Worm (Caenorhabditis elegans) whole organism, L4 larva: ENCODE results near the gene F35C11.7.

Experiments used
- D1046.2 ChIP-seq: fragments of 200-800 bp; sonication (Bioruptor generic); IDR thresholded peaks from 2 replicates; pipeline ENCODE4 v1.3.6; 2022; ENCODE audit warnings: missing genetic modification characterization, missing compliant biosample characterization
- R02D3.7 ChIP-seq: fragments of 150-350 bp; sonication (generic microtip); optimal IDR thresholded peaks from 3 replicates; lab custom pipeline; 2014; ENCODE audit warnings: missing biosample characterization, missing genetic modification characterization
- T26A8.4 ChIP-seq: fragments of 200-800 bp; sonication (Bioruptor generic); IDR thresholded peaks from 2 replicates; pipeline ENCODE4 v1.3.6; 2022; ENCODE audit warnings: missing genetic modification characterization, missing compliant biosample characterization
- aha-1 ChIP-seq: fragments of 150-350 bp; peaks from one replicate; lab custom pipeline; 2014; ENCODE audit warnings: missing biosample characterization, missing genetic modification characterization
- attf-4 ChIP-seq: sonication (generic microtip); optimal IDR thresholded peaks from 3 replicates; lab custom pipeline; 2017; ENCODE audit warnings: missing biosample characterization, missing genetic modification characterization
- ceh-28 ChIP-seq: fragments of 150-350 bp; optimal IDR thresholded peaks from 2 replicates; lab custom pipeline; 2014; ENCODE audit warnings: missing biosample characterization, missing genetic modification reagents, missing genetic modification characterization
- cey-2 ChIP-seq: sonication (generic microtip); optimal IDR thresholded peaks from 3 replicates; lab custom pipeline; 2017; ENCODE audit warnings: missing genetic modification characterization, mild to moderate bottlenecking, missing compliant biosample characterization, antibody characterized with exemption, borderline replicate concordance; ENCODE audit not compliant: insufficient read depth
- daf-16 ChIP-seq, 3 experiments: sonication (generic microtip); optimal IDR thresholded peaks; 2 replicates each; lab custom pipeline; 2016 to 2017; ENCODE audit warnings: missing genetic modification characterization in 3 of 3, missing genetic modification reagents in 3 of 3, mild to moderate bottlenecking in 2 of 3, missing compliant biosample characterization in 2 of 3, missing biosample characterization in 1 of 3, moderate library complexity in 1 of 3
- daf-8 ChIP-seq: fragments of 200-800 bp; sonication (Bioruptor generic); IDR thresholded peaks from 2 replicates; pipeline ENCODE4 v1.3.6; 2022; ENCODE audit warnings: missing genetic modification characterization, missing compliant biosample characterization
- dmd-8 ChIP-seq: fragments of 200-800 bp; sonication (Bioruptor generic); IDR thresholded peaks from 2 replicates; pipeline ENCODE4 v1.3.6; 2022; ENCODE audit warnings: missing genetic modification characterization, missing compliant biosample characterization
- dpl-1 ChIP-seq: fragments of 150-350 bp; optimal IDR thresholded peaks from 2 replicates; lab custom pipeline; 2014; ENCODE audit warnings: missing biosample characterization, missing genetic modification reagents, missing genetic modification characterization
- dve-1 ChIP-seq: sonication (generic microtip); optimal IDR thresholded peaks from 2 replicates; lab custom pipeline; 2017; ENCODE audit warnings: antibody characterized with exemption, mild to moderate bottlenecking, missing genetic modification characterization, missing compliant biosample characterization; ENCODE audit not compliant: insufficient read depth
- egl-27 ChIP-seq: sonication (generic microtip); optimal IDR thresholded peaks from 3 replicates; lab custom pipeline; 2017; ENCODE audit warnings: missing biosample characterization, missing genetic modification reagents, missing genetic modification characterization
- fkh-10 ChIP-seq: fragments of 150-350 bp; optimal IDR thresholded peaks from 2 replicates; lab custom pipeline; 2014; ENCODE audit warnings: missing biosample characterization, missing genetic modification reagents, missing genetic modification characterization
- fos-1 ChIP-seq: fragments of 150-350 bp; optimal IDR thresholded peaks from 2 replicates; lab custom pipeline; 2014; ENCODE audit warnings: missing biosample characterization, missing genetic modification characterization
- hlh-11 ChIP-seq: fragments of 200-800 bp; sonication (Bioruptor generic); optimal IDR thresholded peaks from 2 replicates; lab custom pipeline; 2018; ENCODE audit warnings: mild to moderate bottlenecking, missing genetic modification characterization, missing compliant biosample characterization
- hlh-30 ChIP-seq: sonication (generic microtip); optimal IDR thresholded peaks from 2 replicates; lab custom pipeline; 2017; ENCODE audit warnings: antibody characterized with exemption, mild to moderate bottlenecking, missing genetic modification characterization, missing compliant biosample characterization; ENCODE audit not compliant: insufficient read depth
- hmg-1.1 ChIP-seq: fragments of 200-800 bp; sonication (Bioruptor generic); IDR thresholded peaks from 2 replicates; pipeline ENCODE4 v1.3.6; 2022; ENCODE audit warnings: missing genetic modification reagents, missing genetic modification characterization, missing compliant biosample characterization
- lin-38 ChIP-seq: fragments of 200-800 bp; sonication (Bioruptor generic); IDR thresholded peaks from 2 replicates; pipeline ENCODE4 v1.3.6; 2022; ENCODE audit warnings: missing genetic modification reagents, missing genetic modification characterization, missing compliant biosample characterization
- lsy-2 ChIP-seq, 2 experiments: fragments of 150-350 bp in 1 of 2; sonication (generic microtip) in 1 of 2; optimal IDR thresholded peaks; 2 replicates each; lab custom pipeline; 2014 to 2017; ENCODE audit warnings: missing biosample characterization in 2 of 2, missing genetic modification characterization in 2 of 2
- madf-5 ChIP-seq, 2 experiments: fragments of 200-800 bp; sonication (Bioruptor generic); IDR thresholded peaks; 2 replicates each; pipeline ENCODE4 v1.3.6; 2022; ENCODE audit warnings: missing compliant biosample characterization in 2 of 2, missing genetic modification characterization in 2 of 2
- madf-9 ChIP-seq: fragments of 200-800 bp; sonication (Bioruptor generic); conservative IDR thresholded peaks from 2 replicates; pipeline ENCODE4 v1.3.6; 2022; ENCODE audit warnings: missing genetic modification reagents, missing genetic modification characterization, missing compliant biosample characterization
- mdl-1 ChIP-seq, 2 experiments: fragments of 150-350 bp in 1 of 2; sonication (generic microtip) in 1 of 2; optimal IDR thresholded peaks; 2 replicates each; lab custom pipeline; 2014 to 2017; ENCODE audit warnings: missing biosample characterization in 2 of 2, missing genetic modification characterization in 2 of 2
- mdt-29 ChIP-seq: fragments of 200-800 bp; sonication (Bioruptor generic); IDR thresholded peaks from 2 replicates; pipeline ENCODE4 v1.3.6; 2022; ENCODE audit warnings: missing genetic modification reagents, missing genetic modification characterization, missing compliant biosample characterization
- mep-1 ChIP-seq: fragments of 150-350 bp; sonication (generic microtip); optimal IDR thresholded peaks from 3 replicates; lab custom pipeline; 2014; ENCODE audit warnings: missing biosample characterization, missing genetic modification characterization
- mxl-3 ChIP-seq: fragments of 200-800 bp; sonication (Bioruptor generic); optimal IDR thresholded peaks from 2 replicates; lab custom pipeline; 2018; ENCODE audit warnings: mild to moderate bottlenecking, missing genetic modification characterization, missing compliant biosample characterization
- nhr-10 ChIP-seq: fragments of 150-350 bp; optimal IDR thresholded peaks from 2 replicates; lab custom pipeline; 2014; ENCODE audit warnings: missing biosample characterization, missing genetic modification characterization
- nhr-25 ChIP-seq: sonication (generic microtip); optimal IDR thresholded peaks from 2 replicates; lab custom pipeline; 2017; ENCODE audit warnings: missing genetic modification characterization, mild to moderate bottlenecking, missing compliant biosample characterization, antibody characterized with exemption, moderate library complexity, borderline replicate concordance; ENCODE audit not compliant: insufficient read depth
- nhr-28 ChIP-seq: fragments of 150-350 bp; optimal IDR thresholded peaks from 2 replicates; lab custom pipeline; 2014; ENCODE audit warnings: missing biosample characterization, missing genetic modification characterization
- nhr-77 ChIP-seq: fragments of 150-350 bp; optimal IDR thresholded peaks from 2 replicates; lab custom pipeline; 2014; ENCODE audit warnings: missing biosample characterization, missing genetic modification characterization
- rbr-2 ChIP-seq: sonication (generic microtip); optimal IDR thresholded peaks from 2 replicates; lab custom pipeline; 2016; ENCODE audit warnings: missing genotype, missing genetic modification characterization, missing compliant biosample characterization
- set-16 ChIP-seq: fragments of 200-800 bp; sonication (Bioruptor generic); IDR thresholded peaks from 2 replicates; pipeline ENCODE4 v1.3.6; 2022; ENCODE audit warnings: missing genetic modification reagents, missing genetic modification characterization, missing compliant biosample characterization
- spr-1 ChIP-seq: sonication (generic microtip); optimal IDR thresholded peaks from 2 replicates; lab custom pipeline; 2016; ENCODE audit warnings: mild to moderate bottlenecking, missing genetic modification characterization, missing compliant biosample characterization
- tag-97 ChIP-seq: fragments of 200-800 bp; sonication (Bioruptor generic); IDR thresholded peaks from 2 replicates; pipeline ENCODE4 v1.3.6; 2022; ENCODE audit warnings: missing genetic modification characterization, missing compliant biosample characterization
- unc-130 ChIP-seq: sonication (generic microtip); optimal IDR thresholded peaks from 2 replicates; lab custom pipeline; 2016; ENCODE audit warnings: missing genetic modification reagents, missing genetic modification characterization, missing compliant biosample characterization
- unc-62 ChIP-seq, 3 experiments: fragments of 150-350 bp in 1 of 3; sonication (generic microtip); optimal IDR thresholded peaks in 2 of 3; peaks in 1 of 3; 1 replicate in 1 of 3; 2 replicates in 2 of 3; lab custom pipeline; 2014 to 2017; ENCODE audit warnings: missing biosample characterization in 3 of 3, missing genetic modification characterization in 3 of 3, missing genetic modification reagents in 3 of 3, missing genotype in 1 of 3
- ztf-11 ChIP-seq: fragments of 150-350 bp; optimal IDR thresholded peaks from 2 replicates; lab custom pipeline; 2014; ENCODE audit warnings: missing biosample characterization, missing genetic modification characterization

F35C11.7 gene

DNA sequence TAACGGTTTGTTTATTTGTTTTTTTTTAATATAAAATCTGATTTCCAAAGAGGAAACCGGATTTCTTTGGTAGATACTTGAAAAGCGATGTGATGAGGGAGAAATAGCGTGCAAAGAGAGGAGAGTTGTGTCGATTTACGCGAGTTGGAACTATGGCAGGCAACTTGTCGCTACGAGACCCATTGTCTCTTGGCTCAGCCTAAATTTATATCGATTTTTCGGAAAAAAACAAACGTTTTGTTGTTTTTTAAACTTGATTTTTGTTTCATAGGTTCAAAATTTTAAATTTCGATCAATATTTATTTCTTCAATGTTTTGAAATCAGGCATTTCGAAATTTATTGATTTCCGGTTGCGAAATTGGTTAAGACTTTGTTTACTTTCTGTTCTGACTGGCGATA is 39.7 kb upstream of the F35C11.7 start, which contains the start of gene M110.3:
Gene M110.3 (minus strand): TSS at position 184 of the 400 bp plus-strand sequence.
- TF ChIP-seq unc-130 (GFP tag; lab: Kevin White, UChicago) (peak; percentile 23), madf-9 (GFP tag; lab: Robert Waterston, UW) (no peak), ceh-28 (peak; percentile 42), lsy-2 (tag; optimal IDR thresholded peaks at IDR 0.05; lab: Kevin White, UChicago) (peak in 1 of 2 experiments; percentile 76), fkh-10 (peak; percentile 45), daf-16 (GFP tag; optimal IDR thresholded peaks at IDR 0.05; lab: Kevin White, UChicago) (no peak), daf-16 (tag; optimal IDR thresholded peaks at IDR 0.05; lab: Kevin White, UChicago) (peak; percentile 37), lin-38 (GFP tag; lab: Robert Waterston, UW) (0 out of 2 replicates have a peak, but pooled peaks have one; percentile 25), egl-27 (tag; lab: Kevin White, UChicago) (no peak), rbr-2 (peak; percentile 29), D1046.2 (GFP tag; lab: Robert Waterston, UW) (no peak), dpl-1 (GFP tag; lab: Kevin White, UChicago) (peak; percentile 53), hlh-30 (tag; lab: Kevin White, UChicago) (peak; percentile 45), dve-1 (tag; lab: Kevin White, UChicago) (peak; percentile 25), hmg-1.1 (GFP tag; lab: Robert Waterston, UW) (peak; percentile 57; the same call in 1 of the 2 replicates), spr-1 (no peak), nhr-28 (peak; percentile 17), R02D3.7 (tag; lab: Kevin White, UChicago) (peak; percentile 76), mep-1 (tag; lab: Kevin White, UChicago) (peak; percentile 38), tag-97 (GFP tag; lab: Robert Waterston, UW) (no peak), daf-8 (GFP tag; lab: Robert Waterston, UW) (no peak)

DNA sequence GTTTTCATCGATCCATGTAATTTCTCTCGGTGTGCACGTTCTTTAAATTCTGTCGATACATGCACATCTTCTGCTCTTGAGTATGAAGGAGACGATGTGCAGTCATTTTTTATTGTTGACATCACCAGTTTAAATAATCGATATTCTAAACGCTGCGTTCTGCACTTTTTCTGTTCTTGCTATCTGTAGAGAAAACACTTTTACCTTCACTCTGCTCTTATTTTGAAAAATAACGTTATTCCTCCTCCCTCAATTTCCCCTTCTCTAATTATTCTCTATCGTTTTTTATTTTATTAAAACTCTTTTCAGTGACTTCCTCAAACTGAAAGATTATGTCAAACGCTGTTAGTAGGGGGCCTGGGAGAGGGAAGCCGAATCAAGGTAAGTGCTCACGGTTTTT is 39.2 kb upstream of the F35C11.7 start, which contains the start of gene ifg-1:
Gene ifg-1 (plus strand): TSS at position 301 of the 400 bp plus-strand sequence.
- TF ChIP-seq nhr-10 (tag; lab: Kevin White, UChicago), result no peak
- no peak for TF ChIP-seq madf-5 (GFP tag; IDR thresholded peaks at IDR 0.05; lab: Robert Waterston, UW)
- no peak for TF ChIP-seq T26A8.4 (GFP tag; lab: Robert Waterston, UW)
- no peak for TF ChIP-seq hlh-11
- no peak for TF ChIP-seq ceh-28
- no peak for TF ChIP-seq ztf-11 (tag; lab: Kevin White, UChicago)

DNA sequence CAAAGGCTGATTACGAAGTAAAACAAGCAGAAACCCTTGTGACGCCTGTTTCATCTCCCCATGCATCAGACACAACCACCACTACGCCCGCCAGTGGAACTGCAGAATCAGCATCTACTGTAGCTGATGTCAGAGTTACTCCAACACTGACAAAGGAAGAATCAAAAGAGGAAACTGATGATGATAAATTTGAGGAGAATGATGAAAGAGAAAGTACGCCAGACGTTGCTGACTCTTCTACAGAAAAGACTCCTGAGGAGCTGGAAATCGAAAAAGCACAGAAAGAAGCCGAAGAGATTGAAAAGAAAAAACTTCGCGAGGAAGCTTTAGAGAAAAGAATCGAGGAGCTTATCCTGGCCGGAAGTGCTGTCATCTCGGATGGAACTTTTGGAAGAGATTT is 37.8 kb upstream of the F35C11.7 start:
- TF ChIP-seq madf-9 (GFP tag; lab: Robert Waterston, UW) (no peak), aha-1 (tag; lab: Kevin White, UChicago) (peak; percentile 93), ceh-28 (no peak), unc-62 (GFP tag; optimal IDR thresholded peaks at IDR 0.05 in 1 of 2; lab: Kevin White, UChicago) (peak in 1 of 2 experiments; percentile 2), unc-62 (tag; optimal IDR thresholded peaks at IDR 0.05; lab: Kevin White, UChicago) (no peak)

DNA sequence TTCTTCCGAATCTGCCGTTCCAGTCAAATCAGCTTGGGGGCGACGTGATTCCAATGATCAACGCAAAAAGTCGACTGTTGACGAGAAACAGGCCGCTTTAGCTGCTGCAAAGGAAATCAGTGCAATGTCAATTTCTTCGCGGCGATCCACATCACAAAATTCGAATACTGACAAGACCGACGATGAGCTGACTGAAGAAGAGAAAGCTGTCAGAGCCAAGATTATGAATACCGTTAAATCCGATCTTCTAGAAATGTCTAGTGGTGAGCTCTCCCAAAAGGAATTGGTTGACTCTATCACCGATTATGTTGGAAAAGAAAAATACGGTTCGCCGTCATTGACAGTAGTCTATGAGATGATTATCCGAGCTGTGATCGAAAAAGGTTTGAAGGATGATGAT is 35.8 kb upstream of the F35C11.7 start:
- TF ChIP-seq unc-62 (GFP tag; optimal IDR thresholded peaks at IDR 0.05 in 1 of 2; lab: Kevin White, UChicago) (peak in 1 of 2 experiments; percentile 96), unc-62 (tag; optimal IDR thresholded peaks at IDR 0.05; lab: Kevin White, UChicago) (no peak), set-16 (GFP tag; lab: Robert Waterston, UW) (no peak)

DNA sequence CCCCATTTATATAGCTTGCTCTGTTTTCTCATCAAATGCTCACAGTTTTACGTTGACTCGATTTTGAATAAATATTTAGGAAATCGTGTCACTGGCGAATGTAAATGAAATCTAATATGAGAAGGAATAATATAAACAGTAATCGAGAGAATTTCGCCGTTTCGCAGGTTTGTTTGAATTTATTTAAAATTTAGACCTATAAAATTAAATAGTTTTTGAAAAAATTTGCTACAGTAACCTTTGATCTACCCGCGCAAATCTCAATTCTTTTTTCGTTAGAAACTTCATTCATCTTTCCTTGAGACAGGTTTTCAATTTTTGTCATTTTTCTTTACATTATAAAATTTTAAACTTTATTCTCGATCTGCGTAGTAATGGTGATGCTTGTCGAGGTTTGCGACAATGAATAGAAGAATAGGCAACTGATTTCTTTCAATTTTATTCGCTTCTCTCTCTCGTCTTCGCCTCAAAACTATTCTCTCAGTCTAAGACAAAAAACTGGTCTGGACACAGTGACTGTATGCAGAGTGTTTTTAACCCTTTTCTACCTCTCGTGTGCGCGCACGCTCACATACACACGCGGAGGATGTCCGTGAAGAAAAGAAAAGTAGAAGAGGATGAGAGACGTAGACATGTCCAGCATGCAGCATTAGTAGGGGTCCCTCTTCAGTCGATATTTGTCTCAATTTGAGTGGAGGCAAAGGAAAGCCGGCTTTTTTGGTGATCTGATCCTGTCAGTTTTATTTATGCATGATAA is 33.6 kb upstream of the F35C11.7 start, which contains the start of gene dab-1:
Gene dab-1 (plus strand): TSS at position 78 of the 757 bp plus-strand sequence.
- TF ChIP-seq daf-16 (GFP tag; optimal IDR thresholded peaks at IDR 0.05; lab: Kevin White, UChicago), result no peak
- TF ChIP-seq daf-16 (tag; optimal IDR thresholded peaks at IDR 0.05; lab: Kevin White, UChicago), result no peak
- 0 out of 2 replicates have a peak, but pooled peaks have one; percentile 24 for TF ChIP-seq lin-38 (GFP tag; lab: Robert Waterston, UW)
- TF ChIP-seq hlh-11, result peak; percentile 53
- peak; percentile 94 for TF ChIP-seq mxl-3 (GFP tag; lab: Kevin White, UChicago)
- peak in 1 of 2 experiments; percentile 25 for TF ChIP-seq lsy-2 (tag; optimal IDR thresholded peaks at IDR 0.05; lab: Kevin White, UChicago)
- TF ChIP-seq cey-2, result peak; percentile 51
- no peak for TF ChIP-seq fos-1
- peak; percentile 24 for TF ChIP-seq unc-130 (GFP tag; lab: Kevin White, UChicago)
- TF ChIP-seq aha-1 (tag; lab: Kevin White, UChicago), result peak; percentile 73
- peak; percentile 76 for TF ChIP-seq hlh-30 (tag; lab: Kevin White, UChicago)
- peak; percentile 25 for TF ChIP-seq nhr-25
- TF ChIP-seq nhr-77 (tag; lab: Kevin White, UChicago), result peak; percentile 41
- no peak for TF ChIP-seq dmd-8 (GFP tag; lab: Robert Waterston, UW)
- peak; percentile 85 for TF ChIP-seq nhr-28
- peak; percentile 56 for TF ChIP-seq mep-1 (tag; lab: Kevin White, UChicago)
- TF ChIP-seq mdt-29 (GFP tag; lab: Robert Waterston, UW), result no peak
- TF ChIP-seq ceh-28, result no peak
- TF ChIP-seq mdl-1 (tag; optimal IDR thresholded peaks at IDR 0.05; lab: Kevin White, UChicago), result peak; percentile 90 to 97
- TF ChIP-seq attf-4, result no peak
- peak in 1 of 2 experiments; percentile 75 for TF ChIP-seq unc-62 (GFP tag; optimal IDR thresholded peaks at IDR 0.05 in 1 of 2; lab: Kevin White, UChicago)
- no peak for TF ChIP-seq unc-62 (tag; optimal IDR thresholded peaks at IDR 0.05; lab: Kevin White, UChicago)
